Worm (Caenorhabditis elegans) whole organism, early embryonic: ENCODE results near the gene pat-2.

Experiments
- F13C5.2 ChIP-seq: sonication (generic microtip); optimal IDR thresholded peaks from 2 replicates; lab custom pipeline; 2017; ENCODE audit warnings: mild to moderate bottlenecking, missing genetic modification characterization, inconsistent platforms, missing compliant biosample characterization
- ama-1 ChIP-seq: fragments of 150-350 bp; optimal IDR thresholded peaks from 2 replicates; lab custom pipeline; 2014
- scrt-1 ChIP-seq: fragments of 200-800 bp; sonication (Bioruptor generic); IDR thresholded peaks from 2 replicates; pipeline ENCODE4 v1.3.6; 2022; ENCODE audit warnings: missing genetic modification characterization, missing compliant biosample characterization
- sea-1 ChIP-seq: fragments of 200-800 bp; sonication (Bioruptor generic); conservative IDR thresholded peaks from 2 replicates; pipeline ENCODE4 v1.3.6; 2022; ENCODE audit warnings: missing genetic modification characterization, missing compliant biosample characterization

DNA sequence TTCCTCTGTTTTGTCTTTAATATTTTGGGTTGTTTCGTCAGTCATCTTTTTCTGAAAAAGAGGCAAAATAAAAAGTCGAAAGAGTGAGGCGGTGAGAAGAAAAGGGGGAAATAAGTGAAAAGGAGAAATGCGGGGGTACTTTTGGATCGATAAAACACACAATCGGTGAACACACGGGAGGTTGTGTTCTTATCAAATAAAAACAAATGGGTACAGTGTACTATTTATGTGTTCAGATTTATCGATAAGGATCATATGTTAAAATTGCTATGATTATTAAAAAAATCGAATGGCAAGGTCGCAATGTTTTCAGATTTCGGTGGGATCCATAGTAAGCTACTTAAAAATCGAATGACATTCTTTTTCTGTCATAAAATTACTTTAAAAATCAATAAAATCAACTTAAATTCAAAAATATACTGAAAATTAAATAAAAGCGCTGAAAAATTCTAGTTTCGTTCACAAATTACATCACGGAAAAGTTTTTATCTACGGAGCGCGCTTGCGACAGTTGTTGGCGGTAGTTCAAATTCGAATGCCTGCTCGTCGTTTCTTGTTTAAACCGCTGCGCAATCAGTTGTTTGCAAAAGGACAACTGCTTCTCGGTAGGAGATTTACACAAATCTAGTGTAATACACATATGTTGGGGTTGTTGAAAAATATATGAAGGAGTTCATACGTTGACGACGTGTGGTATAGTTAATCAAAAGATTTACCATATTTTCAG is 9.3 kb upstream of the pat-2 start, which contains the start of gene prx-19:
- TF ChIP-seq F13C5.2 (tag; lab: Kevin White, UChicago): no peak
- TF ChIP-seq ama-1 (lab: Kevin White, UChicago): no peak
- TF ChIP-seq scrt-1 (GFP tag; lab: Robert Waterston, UW): no peak
- no peak for TF ChIP-seq sea-1 (GFP tag; lab: Robert Waterston, UW)
